Worm (Caenorhabditis elegans): ENCODE results near the gene str-30.

Gene str-30

DNA sequence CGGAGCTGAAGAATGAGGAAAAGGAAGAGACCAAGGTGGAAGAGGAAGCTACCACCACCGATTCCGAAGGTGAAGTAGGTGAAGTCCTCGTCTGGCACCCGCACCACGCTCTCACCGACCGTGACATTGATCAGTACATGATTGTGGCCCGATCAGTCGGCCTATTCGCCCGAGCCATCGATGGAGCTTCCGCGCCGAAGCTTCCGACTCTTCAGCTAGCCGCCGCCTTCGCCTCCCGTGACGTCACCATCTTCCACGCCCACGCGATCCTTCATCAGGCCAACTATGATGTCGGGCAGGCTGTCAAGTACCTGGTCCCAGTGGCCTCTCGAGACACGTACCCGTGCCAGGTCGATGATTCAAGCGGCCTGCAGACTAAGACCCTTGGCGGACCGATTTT, 18.7 kb upstream of the str-30 start:
- TF ChIP-seq sma-3 (GFP tag; optimal IDR thresholded peaks at IDR 0.05) (no peak), lsy-2 (tag; optimal IDR thresholded peaks at IDR 0.05) (no peak), aly-2 (tag; optimal IDR thresholded peaks at IDR 0.05) (no peak), R02D3.7 (tag; optimal IDR thresholded peaks at IDR 0.05) (no peak), blmp-1 (tag; optimal IDR thresholded peaks at IDR 0.05; ENCODE audit: insufficient read depth) (no peak), sem-4 (tag; optimal IDR thresholded peaks at IDR 0.05) (no peak), zag-1 (tag; optimal IDR thresholded peaks at IDR 0.05) (no peak), lin-39 (tag; optimal IDR thresholded peaks at IDR 0.05) (no peak), nhr-21 (tag; optimal IDR thresholded peaks at IDR 0.05) (no peak), nhr-237 (tag; optimal IDR thresholded peaks at IDR 0.05) (no peak)

DNA sequence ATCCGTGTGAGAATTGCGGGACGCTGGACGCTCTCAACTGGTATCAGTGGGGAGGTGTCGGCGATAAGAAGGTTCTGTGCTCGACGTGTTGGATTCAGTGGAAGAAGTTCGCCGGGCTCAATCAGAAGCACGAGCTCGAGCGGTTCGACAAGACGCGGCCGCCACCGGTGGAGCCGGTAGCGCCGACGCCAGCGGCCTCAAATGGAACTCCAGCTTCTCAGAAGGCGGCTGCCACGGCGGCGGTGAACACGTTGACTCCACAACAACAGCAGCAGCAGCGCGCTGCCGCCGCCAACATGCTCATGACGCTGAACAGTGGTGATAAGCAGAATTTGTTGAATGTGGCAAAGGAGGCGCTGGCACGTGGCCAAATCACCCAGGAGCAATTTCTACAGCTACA, 18.0 kb upstream of the str-30 start:
- TF ChIP-seq lin-13 (GFP tag; optimal IDR thresholded peaks at IDR 0.05) (no peak), ztf-4 (tag; optimal IDR thresholded peaks at IDR 0.05) (no peak), lsy-2 (tag; optimal IDR thresholded peaks at IDR 0.05) (no peak), Y55F3AM.14 (GFP tag; optimal IDR thresholded peaks at IDR 0.05) (no peak)

DNA sequence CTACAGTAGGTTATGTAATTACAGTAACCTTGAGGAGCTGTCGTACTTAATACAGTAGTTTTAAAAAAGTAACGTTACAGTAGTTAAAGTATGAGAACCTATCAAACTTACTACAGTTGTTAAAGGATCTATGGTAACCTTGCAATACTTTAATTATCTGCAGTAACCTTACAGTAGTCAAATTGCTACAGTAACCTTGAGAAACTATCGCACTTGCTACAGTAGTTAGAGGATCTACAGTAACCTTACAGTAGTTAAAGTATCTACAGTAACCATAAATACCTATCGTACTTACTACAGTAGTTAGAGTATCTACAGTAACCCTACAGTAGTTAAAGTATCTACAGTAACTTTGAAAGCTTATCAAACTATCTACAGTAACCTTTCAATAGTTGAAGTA, 13.3 kb upstream of the str-30 start:
- TF ChIP-seq mbf-1 (tag; optimal IDR thresholded peaks at IDR 0.05) (no peak), zag-1 (tag; optimal IDR thresholded peaks at IDR 0.05) (no peak), F13H6.1 (tag; optimal IDR thresholded peaks at IDR 0.05) (no peak), unc-55 (GFP tag; optimal IDR thresholded peaks at IDR 0.05) (no peak), Y55F3AM.14 (GFP tag; optimal IDR thresholded peaks at IDR 0.05) (no peak), gmeb-1 (tag; optimal IDR thresholded peaks at IDR 0.05) (no peak), nhr-77 (tag; optimal IDR thresholded peaks at IDR 0.05) (no peak), mdl-1 (tag; optimal IDR thresholded peaks at IDR 0.05) (no peak), sem-4 (tag; optimal IDR thresholded peaks at IDR 0.05) (no peak), nhr-25 (tag; optimal IDR thresholded peaks at IDR 0.05) (no peak), nhr-129 (tag; optimal IDR thresholded peaks at IDR 0.05) (no peak), aly-2 (tag; optimal IDR thresholded peaks at IDR 0.05) (no peak), ceh-82 (tag; optimal IDR thresholded peaks at IDR 0.05) (no peak), skn-1 (tag; optimal IDR thresholded peaks at IDR 0.05) (no peak), blmp-1 (tag; optimal IDR thresholded peaks at IDR 0.05; ENCODE audit: insufficient read depth) (no peak)

DNA sequence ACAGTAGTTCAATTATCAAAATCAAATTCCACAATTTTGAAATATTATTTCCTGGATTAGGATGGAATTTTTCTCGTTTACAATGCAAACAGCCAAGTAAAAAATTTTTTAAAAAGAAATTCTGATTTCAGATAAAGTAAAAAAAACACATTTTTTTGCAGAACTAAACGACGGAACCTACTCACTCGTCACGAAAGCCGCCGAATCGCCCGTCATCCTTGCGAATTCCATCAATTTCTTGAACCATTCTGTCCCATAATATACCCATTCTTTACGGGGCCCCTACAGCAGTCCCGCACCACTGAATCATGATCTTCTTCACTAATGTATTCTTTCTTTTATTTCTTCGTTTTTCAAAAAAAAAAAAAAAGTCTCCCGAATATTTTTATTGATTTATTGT, 12.7 kb upstream of the str-30 start:
- TF ChIP-seq unc-55 (GFP tag; optimal IDR thresholded peaks at IDR 0.05) (peak; percentile 19), Y55F3AM.14 (GFP tag; optimal IDR thresholded peaks at IDR 0.05) (no peak)

DNA sequence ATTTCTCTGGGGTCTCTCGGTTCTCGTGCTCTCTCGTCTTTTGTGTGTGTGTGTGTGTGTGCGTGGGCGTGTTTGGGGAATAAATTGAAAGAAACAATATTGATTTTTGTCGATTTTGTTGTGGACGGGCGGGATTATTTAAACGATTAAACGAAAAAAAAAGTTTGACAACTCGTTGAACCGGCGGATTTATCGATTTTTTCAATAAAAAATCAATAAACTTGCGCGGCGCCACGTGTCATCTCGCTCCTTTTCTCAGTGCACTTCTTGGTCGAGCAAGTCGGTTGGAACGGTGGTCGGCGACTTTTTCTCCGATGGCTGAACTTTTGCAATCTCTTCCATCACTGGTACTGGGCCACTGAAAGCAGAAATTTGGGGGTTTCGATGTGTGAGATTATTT, 11.9 kb upstream of the str-30 start:
- TF ChIP-seq blmp-1 (tag; optimal IDR thresholded peaks at IDR 0.05; ENCODE audit: insufficient read depth), result no peak
- no peak for TF ChIP-seq unc-62 (GFP tag; optimal IDR thresholded peaks at IDR 0.05)
- TF ChIP-seq F13H6.1 (tag; optimal IDR thresholded peaks at IDR 0.05), result no peak
- TF ChIP-seq nhr-21 (tag; optimal IDR thresholded peaks at IDR 0.05), result no peak
- no peak for TF ChIP-seq C34F6.9 (tag; optimal IDR thresholded peaks at IDR 0.05)
- no peak for TF ChIP-seq mab-5 (tag; optimal IDR thresholded peaks at IDR 0.05)
- TF ChIP-seq nhr-77 (tag; optimal IDR thresholded peaks at IDR 0.05), result no peak
- TF ChIP-seq nhr-23 (tag; optimal IDR thresholded peaks at IDR 0.05), result no peak
- TF ChIP-seq Y55F3AM.14 (GFP tag; optimal IDR thresholded peaks at IDR 0.05), result no peak
- no peak for TF ChIP-seq ceh-16 (tag; optimal IDR thresholded peaks at IDR 0.05)
- TF ChIP-seq mbf-1 (tag; optimal IDR thresholded peaks at IDR 0.05), result no peak
- no peak for TF ChIP-seq lsy-2 (tag; optimal IDR thresholded peaks at IDR 0.05)
- TF ChIP-seq unc-39 (tag; optimal IDR thresholded peaks at IDR 0.05), result no peak
- no peak for TF ChIP-seq skn-1 (tag; optimal IDR thresholded peaks at IDR 0.05)

DNA sequence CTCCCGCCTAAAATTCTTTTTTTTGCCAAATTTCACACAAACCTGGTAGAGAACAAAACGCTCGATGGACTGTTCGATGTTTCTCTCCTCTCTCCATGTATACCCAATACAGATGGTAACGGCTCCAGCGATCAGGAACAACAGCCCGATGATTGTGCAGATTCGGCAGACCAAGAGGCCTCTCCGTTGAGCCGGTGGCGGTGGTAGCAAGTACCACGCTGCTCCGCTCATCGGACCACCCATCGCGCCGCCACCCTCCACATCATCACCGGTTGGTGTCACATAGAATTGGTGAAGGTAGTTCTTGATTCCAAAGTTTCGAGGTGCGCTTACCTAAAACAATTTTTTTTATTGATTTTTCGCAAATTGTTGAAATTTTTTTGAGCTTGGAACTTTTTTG, 10.1 kb upstream of the str-30 start:
- no peak for TF ChIP-seq lin-13 (GFP tag; optimal IDR thresholded peaks at IDR 0.05)
- TF ChIP-seq F13H6.1 (tag; optimal IDR thresholded peaks at IDR 0.05), result no peak
- TF ChIP-seq dmd-4 (tag; optimal IDR thresholded peaks at IDR 0.05), result no peak
- TF ChIP-seq nhr-12 (tag; optimal IDR thresholded peaks at IDR 0.05), result no peak
